Worm (Caenorhabditis elegans) whole organism, late embryonic: Measurements from ENCODE around the gene cdo-1.

Source experiments
- C38D4.7 ChIP-seq: fragments of 200-800 bp; sonication (Bioruptor generic); optimal IDR thresholded peaks from 2 replicates; lab custom pipeline; 2018; ENCODE audit warnings: mild to moderate bottlenecking, missing genetic modification characterization, moderate library complexity, missing compliant biosample characterization
- T23F11.4 ChIP-seq: fragments of 200-800 bp; sonication (Bioruptor generic); optimal IDR thresholded peaks from 2 replicates; lab custom pipeline; 2018; ENCODE audit warnings: mild to moderate bottlenecking, missing genetic modification characterization, missing compliant biosample characterization
- ahr-1 ChIP-seq: sonication (generic microtip); optimal IDR thresholded peaks from 2 replicates; lab custom pipeline; 2016; ENCODE audit warnings: missing genetic modification characterization, missing compliant biosample characterization
- ama-1 ChIP-seq: fragments of 150-350 bp; optimal IDR thresholded peaks from 2 replicates; lab custom pipeline; 2014
- ceh-14 ChIP-seq: sonication (generic microtip); optimal IDR thresholded peaks from 2 replicates; lab custom pipeline; 2016; ENCODE audit warnings: missing genotype, missing genetic modification characterization, missing compliant biosample characterization
- ceh-18 ChIP-seq: sonication (generic microtip); optimal IDR thresholded peaks from 2 replicates; lab custom pipeline; 2016; ENCODE audit warnings: missing genetic modification characterization, missing compliant biosample characterization
- ceh-19 ChIP-seq: fragments of 200-800 bp; sonication (Bioruptor generic); optimal IDR thresholded peaks from 2 replicates; lab custom pipeline; 2018; ENCODE audit warnings: mild to moderate bottlenecking, missing genetic modification characterization, missing compliant biosample characterization
- ceh-2 ChIP-seq: sonication (generic microtip); optimal IDR thresholded peaks from 2 replicates; lab custom pipeline; 2016; ENCODE audit warnings: missing genotype, missing genetic modification characterization, missing compliant biosample characterization
- ceh-22 ChIP-seq: sonication (generic microtip); optimal IDR thresholded peaks from 2 replicates; lab custom pipeline; 2017; ENCODE audit warnings: missing biosample characterization, missing genetic modification characterization
- ceh-30 ChIP-seq: fragments of 150-350 bp; optimal IDR thresholded peaks from 2 replicates; lab custom pipeline; 2014; ENCODE audit warnings: missing biosample characterization, missing genetic modification characterization
- ceh-31 ChIP-seq: sonication (generic microtip); optimal IDR thresholded peaks from 2 replicates; lab custom pipeline; 2016; ENCODE audit warnings: missing genetic modification characterization, missing compliant biosample characterization
- ceh-34 ChIP-seq: sonication (generic microtip); optimal IDR thresholded peaks from 2 replicates; lab custom pipeline; 2016; ENCODE audit warnings: mild to moderate bottlenecking, missing genetic modification characterization, missing compliant biosample characterization
- ceh-48 ChIP-seq: sonication (generic microtip); optimal IDR thresholded peaks from 2 replicates; lab custom pipeline; 2016; ENCODE audit warnings: missing genetic modification characterization, inconsistent platforms, missing compliant biosample characterization
- ceh-6 ChIP-seq: fragments of 200-800 bp; sonication (Bioruptor generic); optimal IDR thresholded peaks from 2 replicates; lab custom pipeline; 2018; ENCODE audit warnings: mild to moderate bottlenecking, missing genetic modification characterization, missing compliant biosample characterization
- ceh-9 ChIP-seq: sonication (generic microtip); optimal IDR thresholded peaks from 2 replicates; lab custom pipeline; 2016; ENCODE audit warnings: mild to moderate bottlenecking, missing genetic modification characterization, inconsistent platforms, missing compliant biosample characterization
- che-1 ChIP-seq: sonication (generic microtip); optimal IDR thresholded peaks from 2 replicates; lab custom pipeline; 2016; ENCODE audit warnings: mild to moderate bottlenecking, missing genetic modification characterization, missing compliant biosample characterization
- elt-2 ChIP-seq: sonication (generic microtip); optimal IDR thresholded peaks from 2 replicates; lab custom pipeline; 2016; ENCODE audit warnings: missing genetic modification reagents, missing genetic modification characterization, missing compliant biosample characterization
- elt-4 ChIP-seq: sonication (generic microtip); optimal IDR thresholded peaks from 2 replicates; lab custom pipeline; 2016; ENCODE audit warnings: missing genetic modification characterization, missing compliant biosample characterization
- ets-4 ChIP-seq: sonication (generic microtip); optimal IDR thresholded peaks from 2 replicates; lab custom pipeline; 2016; ENCODE audit warnings: missing genetic modification characterization, missing compliant biosample characterization
- eyg-1 ChIP-seq: sonication (generic microtip); optimal IDR thresholded peaks from 2 replicates; lab custom pipeline; 2016; ENCODE audit warnings: missing genotype, missing genetic modification characterization, missing compliant biosample characterization
- fax-1 ChIP-seq: sonication (generic microtip); optimal IDR thresholded peaks from 2 replicates; lab custom pipeline; 2016; ENCODE audit warnings: missing genotype, missing genetic modification characterization, missing compliant biosample characterization
- fkh-10 ChIP-seq: fragments of 150-350 bp; optimal IDR thresholded peaks from 2 replicates; lab custom pipeline; 2014; ENCODE audit warnings: missing biosample characterization, missing genetic modification reagents, missing genetic modification characterization
- hlh-15 ChIP-seq: sonication (generic microtip); optimal IDR thresholded peaks from 2 replicates; lab custom pipeline; 2016; ENCODE audit warnings: missing genetic modification characterization, missing compliant biosample characterization
- hlh-30 ChIP-seq: sonication (generic microtip); optimal IDR thresholded peaks from 2 replicates; lab custom pipeline; 2017; ENCODE audit warnings: antibody characterized with exemption, missing genetic modification characterization, missing compliant biosample characterization; ENCODE audit not compliant: insufficient read depth
- hlh-8 ChIP-seq: sonication (generic microtip); optimal IDR thresholded peaks from 2 replicates; lab custom pipeline; 2016; ENCODE audit warnings: missing genotype, missing genetic modification characterization, missing compliant biosample characterization
- lim-6 ChIP-seq: sonication (generic microtip); optimal IDR thresholded peaks from 2 replicates; lab custom pipeline; 2016; ENCODE audit warnings: missing genetic modification characterization, missing compliant biosample characterization
- madf-2 ChIP-seq: sonication (generic microtip); optimal IDR thresholded peaks from 2 replicates; lab custom pipeline; 2017; ENCODE audit warnings: missing genetic modification characterization, missing compliant biosample characterization
- mec-3 ChIP-seq: sonication (generic microtip); optimal IDR thresholded peaks from 2 replicates; lab custom pipeline; 2016; ENCODE audit warnings: borderline replicate concordance, missing genetic modification characterization, missing compliant biosample characterization
- odd-2 ChIP-seq: sonication (generic microtip); optimal IDR thresholded peaks from 2 replicates; lab custom pipeline; 2017; ENCODE audit warnings: antibody characterized with exemption, mild to moderate bottlenecking, missing genetic modification characterization, missing compliant biosample characterization
- pat-9 ChIP-seq: fragments of 200-800 bp; sonication (Bioruptor generic); optimal IDR thresholded peaks from 2 replicates; lab custom pipeline; 2018; ENCODE audit warnings: mild to moderate bottlenecking, missing genetic modification characterization, moderate library complexity, missing compliant biosample characterization
- pha-2 ChIP-seq: sonication (generic microtip); optimal IDR thresholded peaks from 2 replicates; lab custom pipeline; 2017; ENCODE audit warnings: mild to moderate bottlenecking, missing genetic modification characterization, missing compliant biosample characterization
- pqm-1 ChIP-seq: sonication (generic microtip); optimal IDR thresholded peaks from 2 replicates; lab custom pipeline; 2016; ENCODE audit warnings: missing genetic modification characterization, missing compliant biosample characterization
- pros-1 ChIP-seq: fragments of 150-350 bp; optimal IDR thresholded peaks from 2 replicates; lab custom pipeline; 2014; ENCODE audit warnings: missing biosample characterization, missing genetic modification reagents, missing genetic modification characterization
- ref-2 ChIP-seq: sonication (generic microtip); optimal IDR thresholded peaks from 2 replicates; lab custom pipeline; 2016; ENCODE audit warnings: missing genetic modification characterization, missing compliant biosample characterization
- rnt-1 ChIP-seq: sonication (generic microtip); optimal IDR thresholded peaks from 2 replicates; lab custom pipeline; 2016; ENCODE audit warnings: missing genetic modification characterization, missing compliant biosample characterization
- sdc-2 ChIP-seq: sonication (generic microtip); optimal IDR thresholded peaks from 2 replicates; lab custom pipeline; 2016; ENCODE audit warnings: missing genotype, missing genetic modification characterization, missing compliant biosample characterization
- sox-4 ChIP-seq: sonication (generic microtip); optimal IDR thresholded peaks from 2 replicates; lab custom pipeline; 2017; ENCODE audit warnings: mild to moderate bottlenecking, missing genetic modification characterization, inconsistent platforms, missing compliant biosample characterization
- syd-9 ChIP-seq: sonication (generic microtip); optimal IDR thresholded peaks from 2 replicates; lab custom pipeline; 2016; ENCODE audit warnings: mild to moderate bottlenecking, missing genetic modification characterization, moderate library complexity, missing compliant biosample characterization
- tbx-2 ChIP-seq: sonication (generic microtip); optimal IDR thresholded peaks from 2 replicates; lab custom pipeline; 2016; ENCODE audit warnings: missing genetic modification characterization, missing compliant biosample characterization
- ttx-3 ChIP-seq: sonication (generic microtip); optimal IDR thresholded peaks from 2 replicates; lab custom pipeline; 2016; ENCODE audit warnings: missing genetic modification reagents, missing genetic modification characterization, missing compliant biosample characterization
- unc-42 ChIP-seq: sonication (generic microtip); optimal IDR thresholded peaks from 2 replicates; lab custom pipeline; 2016; ENCODE audit warnings: missing genotype, missing genetic modification characterization, missing compliant biosample characterization
- unc-55 ChIP-seq: sonication (generic microtip); optimal IDR thresholded peaks from 2 replicates; lab custom pipeline; 2017; ENCODE audit warnings: missing biosample characterization, missing genetic modification reagents, missing genetic modification characterization
- unc-86 ChIP-seq: sonication (generic microtip); optimal IDR thresholded peaks from 2 replicates; lab custom pipeline; 2016; ENCODE audit warnings: missing genetic modification characterization, missing compliant biosample characterization

cdo-1 gene

ce11 chrX:871020-871419 is 7.6 kb upstream of the cdo-1 start, which contains the start of gene lgl-1 (continued):
- TF ChIP-seq ceh-48 = no peak
- peak; percentile 4 for TF ChIP-seq fkh-10 (GFP tag; lab: Kevin White, UChicago)
- TF ChIP-seq rnt-1 (tag; lab: Kevin White, UChicago) = peak; percentile 30
- no peak for TF ChIP-seq ttx-3 (tag; lab: Kevin White, UChicago)
- peak; percentile 46 for TF ChIP-seq unc-55
- TF ChIP-seq hlh-8 (tag; lab: Kevin White, UChicago) = peak; percentile 16
- TF ChIP-seq ceh-19 (GFP tag; lab: Kevin White, UChicago) = peak; percentile 36
- peak; percentile 73 for TF ChIP-seq tbx-2 (tag; lab: Kevin White, UChicago)
- peak; percentile 9 for TF ChIP-seq hlh-30

ce11 chrX:865214-865613 is 1.8 kb upstream of the cdo-1 start:
- TF ChIP-seq pat-9 (tag; lab: Kevin White, UChicago) (no peak), unc-55 (no peak), ahr-1 (tag; lab: Kevin White, UChicago) (no peak), ceh-14 (tag; lab: Kevin White, UChicago) (no peak), madf-2 (tag; lab: Kevin White, UChicago) (no peak), ceh-18 (tag; lab: Kevin White, UChicago) (no peak), ceh-30 (tag; lab: Kevin White, UChicago) (no peak), odd-2 (tag; lab: Kevin White, UChicago) (no peak), ceh-2 (no peak), fax-1 (tag; lab: Kevin White, UChicago) (no peak), sox-4 (tag; lab: Kevin White, UChicago) (no peak), hlh-8 (tag; lab: Kevin White, UChicago) (no peak), ceh-6 (GFP tag; lab: Kevin White, UChicago) (no peak), C38D4.7 (no peak)

ce11 chrX:864293-864731 is 934 bp upstream of the cdo-1 start:
- TF ChIP-seq syd-9 (tag; lab: Kevin White, UChicago) (no peak), elt-2 (peak; percentile 77), sox-4 (tag; lab: Kevin White, UChicago) (no peak), lim-6 (tag; lab: Kevin White, UChicago) (no peak), ceh-2 (no peak)

- TF ChIP-seq tbx-2 (tag; lab: Kevin White, UChicago) = no peak
- TF ChIP-seq eyg-1 (tag; lab: Kevin White, UChicago) = no peak
- TF ChIP-seq ceh-30 (tag; lab: Kevin White, UChicago) = no peak
- TF ChIP-seq unc-86 (tag; lab: Kevin White, UChicago) = no peak
- TF ChIP-seq che-1 (tag; lab: Kevin White, UChicago) = no peak
- TF ChIP-seq ceh-6 (GFP tag; lab: Kevin White, UChicago) = no peak
- no peak for TF ChIP-seq T23F11.4
- no peak for TF ChIP-seq ceh-48
- no peak for TF ChIP-seq rnt-1 (tag; lab: Kevin White, UChicago)
These were observed 2.0 kb downstream of the cdo-1 start for ce11 chrX:861378-861777.

- TF ChIP-seq ceh-34 (tag; lab: Kevin White, UChicago) = peak; percentile 85
- peak; percentile 58 for TF ChIP-seq ceh-48
- no peak for TF ChIP-seq lim-6 (tag; lab: Kevin White, UChicago)
- no peak for TF ChIP-seq sdc-2
- TF ChIP-seq pha-2 = no peak
- TF ChIP-seq ceh-22 (tag; lab: Kevin White, UChicago) = no peak
- TF ChIP-seq ama-1 (lab: Kevin White, UChicago) = no peak
- TF ChIP-seq mec-3 = no peak
- no peak for TF ChIP-seq eyg-1 (tag; lab: Kevin White, UChicago)
- TF ChIP-seq fax-1 (tag; lab: Kevin White, UChicago) = no peak
- TF ChIP-seq ceh-19 (GFP tag; lab: Kevin White, UChicago) = peak; percentile 21
- no peak for TF ChIP-seq rnt-1 (tag; lab: Kevin White, UChicago)
- no peak for TF ChIP-seq pqm-1 (tag; lab: Kevin White, UChicago)
- TF ChIP-seq ceh-6 (GFP tag; lab: Kevin White, UChicago) = no peak
- no peak for TF ChIP-seq ceh-9
- TF ChIP-seq hlh-15 (tag; lab: Kevin White, UChicago) = no peak
- TF ChIP-seq unc-42 (tag; lab: Kevin White, UChicago) = peak; percentile 58
- no peak for TF ChIP-seq ref-2 (tag; lab: Kevin White, UChicago)
- TF ChIP-seq pros-1 (tag; lab: Kevin White, UChicago) = no peak
- TF ChIP-seq ceh-31 = peak; percentile 11
- TF ChIP-seq elt-4 (tag; lab: Kevin White, UChicago) = no peak
- TF ChIP-seq ets-4 (tag; lab: Kevin White, UChicago) = no peak
These were observed 4.0 kb downstream of the cdo-1 start, which contains the start of gene F56F10.2 for ce11 chrX:859401-859800. F56F10.2 (plus strand) TSS chrX:859615.
